Worm (Caenorhabditis elegans) whole organism, L1 larva: ENCODE data around the gene F13D11.3.

Experiments
- C34B4.2 ChIP-seq: sonication (generic microtip); optimal IDR thresholded peaks from 2 replicates; lab custom pipeline; 2017; ENCODE audit warnings: mild to moderate bottlenecking, missing genetic modification characterization, missing compliant biosample characterization
- aly-2 ChIP-seq: fragments of 150-350 bp; optimal IDR thresholded peaks from 2 replicates; lab custom pipeline; 2014; ENCODE audit warnings: missing biosample characterization, missing genetic modification characterization
- blmp-1 ChIP-seq: fragments of 150-350 bp; optimal IDR thresholded peaks from 2 replicates; lab custom pipeline; 2014; ENCODE audit warnings: missing biosample characterization, missing genetic modification characterization
- ceh-63 ChIP-seq: fragments of 200-800 bp; sonication (Bioruptor generic); optimal IDR thresholded peaks from 2 replicates; lab custom pipeline; 2018; ENCODE audit warnings: mild to moderate bottlenecking, missing genetic modification characterization, missing compliant biosample characterization
- ceh-8 ChIP-seq: fragments of 200-800 bp; sonication (Bioruptor generic); optimal IDR thresholded peaks from 2 replicates; lab custom pipeline; 2018; ENCODE audit warnings: mild to moderate bottlenecking, missing genetic modification characterization, moderate library complexity, missing compliant biosample characterization
- ceh-82 ChIP-seq, 3 experiments: fragments of 150-350 bp in 1 of 3; sonication (generic microtip) in 2 of 3; optimal IDR thresholded peaks; 2 replicates each; lab custom pipeline; 2014 to 2017; ENCODE audit warnings: missing biosample characterization in 3 of 3, missing genetic modification characterization in 3 of 3
- ceh-90 ChIP-seq: sonication (generic microtip); optimal IDR thresholded peaks from 2 replicates; lab custom pipeline; 2016; ENCODE audit warnings: missing genetic modification characterization, missing compliant biosample characterization
- dpl-1 ChIP-seq, 3 experiments: fragments of 150-350 bp in 2 of 3; sonication (generic microtip) in 1 of 3; optimal IDR thresholded peaks; 2 replicates each; lab custom pipeline; 2014 to 2017; ENCODE audit warnings: missing biosample characterization in 3 of 3, missing genetic modification characterization in 3 of 3, missing genetic modification reagents in 3 of 3
- efl-1 ChIP-seq, 4 experiments: fragments of 150-350 bp; optimal IDR thresholded peaks in 3 of 4; peaks in 1 of 4; 1 replicate in 1 of 4; 2 replicates in 3 of 4; lab custom pipeline; 2014; ENCODE audit warnings: missing biosample characterization in 2 of 4, missing genetic modification characterization in 2 of 4, missing genetic modification reagents in 2 of 4
- egl-27 ChIP-seq, 2 experiments: fragments of 150-350 bp in 1 of 2; sonication (generic microtip); optimal IDR thresholded peaks; 3 replicates each; lab custom pipeline; 2017 to 2018; ENCODE audit warnings: missing biosample characterization in 2 of 2, missing genetic modification characterization in 2 of 2, missing genetic modification reagents in 2 of 2
- elt-3 ChIP-seq, 6 experiments: fragments of 150-350 bp in 1 of 6; sonication (generic microtip); optimal IDR thresholded peaks; 2 replicates each; lab custom pipeline; 2017 to 2018; ENCODE audit warnings: missing biosample characterization in 6 of 6, missing genetic modification characterization in 6 of 6, inconsistent platforms in 1 of 6
- fkh-4 ChIP-seq: sonication (generic microtip); optimal IDR thresholded peaks from 2 replicates; lab custom pipeline; 2016; ENCODE audit warnings: missing compliant biosample characterization, missing genetic modification characterization, borderline replicate concordance
- fos-1 ChIP-seq: fragments of 150-350 bp; optimal IDR thresholded peaks from 2 replicates; lab custom pipeline; 2014; ENCODE audit warnings: missing biosample characterization, missing genetic modification characterization
- hpl-2 ChIP-seq: fragments of 150-350 bp; optimal IDR thresholded peaks from 2 replicates; lab custom pipeline; 2014; ENCODE audit warnings: missing biosample characterization, missing genetic modification reagents, missing genetic modification characterization
- isw-1 ChIP-seq: fragments of 200-800 bp; sonication (Bioruptor generic); IDR thresholded peaks from 2 replicates; pipeline ENCODE4 v1.3.6; 2022; ENCODE audit warnings: missing genetic modification characterization, missing compliant biosample characterization
- jun-1 ChIP-seq: fragments of 150-350 bp; optimal IDR thresholded peaks from 2 replicates; lab custom pipeline; 2014; ENCODE audit warnings: missing biosample characterization, missing genetic modification reagents, missing genetic modification characterization
- lin-14 ChIP-seq: fragments of 200-800 bp; sonication (Bioruptor generic); optimal IDR thresholded peaks from 2 replicates; lab custom pipeline; 2018; ENCODE audit warnings: mild to moderate bottlenecking, missing genetic modification characterization, moderate library complexity, missing compliant biosample characterization
- lin-15B ChIP-seq: fragments of 150-350 bp; sonication (generic microtip); optimal IDR thresholded peaks from 3 replicates; lab custom pipeline; 2014; ENCODE audit warnings: missing biosample characterization, missing genetic modification characterization
- lin-35 ChIP-seq, 2 experiments: fragments of 150-350 bp; optimal IDR thresholded peaks; 2 replicates each; lab custom pipeline; 2014; ENCODE audit warnings: missing biosample characterization in 2 of 2, missing genetic modification characterization in 2 of 2, missing genetic modification reagents in 2 of 2
- lin-39 ChIP-seq: fragments of 150-350 bp; optimal IDR thresholded peaks from 2 replicates; lab custom pipeline; 2014; ENCODE audit warnings: missing biosample characterization, missing genetic modification reagents, missing genetic modification characterization
- lir-3 ChIP-seq: sonication (generic microtip); optimal IDR thresholded peaks from 2 replicates; lab custom pipeline; 2016; ENCODE audit warnings: mild to moderate bottlenecking, missing genetic modification characterization, moderate library complexity, missing compliant biosample characterization; ENCODE audit not compliant: poor library complexity
- lsy-2 ChIP-seq, 2 experiments: fragments of 150-350 bp; optimal IDR thresholded peaks; 2 replicates each; lab custom pipeline; 2014; ENCODE audit warnings: missing biosample characterization in 2 of 2, missing genetic modification characterization in 2 of 2
- mdl-1 ChIP-seq, 2 experiments: fragments of 150-350 bp; optimal IDR thresholded peaks; 2 replicates each; lab custom pipeline; 2014 to 2017; ENCODE audit warnings: missing biosample characterization in 2 of 2, missing genetic modification characterization in 2 of 2, inconsistent platforms in 1 of 2
- mef-2 ChIP-seq: fragments of 150-350 bp; optimal IDR thresholded peaks from 2 replicates; lab custom pipeline; 2014; ENCODE audit warnings: missing biosample characterization, missing genetic modification characterization
- mep-1 ChIP-seq: fragments of 150-350 bp; optimal IDR thresholded peaks from 2 replicates; lab custom pipeline; 2014; ENCODE audit warnings: missing biosample characterization, missing genetic modification characterization
- nhr-12 ChIP-seq: sonication (generic microtip); optimal IDR thresholded peaks from 2 replicates; lab custom pipeline; 2017; ENCODE audit warnings: missing biosample characterization, missing genetic modification characterization
- nhr-20 ChIP-seq: sonication (generic microtip); optimal IDR thresholded peaks from 2 replicates; lab custom pipeline; 2016; ENCODE audit warnings: mild to moderate bottlenecking, missing genetic modification characterization, missing compliant biosample characterization
- nhr-71 ChIP-seq: sonication (generic microtip); optimal IDR thresholded peaks from 2 replicates; lab custom pipeline; 2016; ENCODE audit warnings: mild to moderate bottlenecking, missing genetic modification characterization, moderate library complexity, missing compliant biosample characterization
- nhr-84 ChIP-seq: sonication (generic microtip); optimal IDR thresholded peaks from 2 replicates; lab custom pipeline; 2017; ENCODE audit warnings: missing biosample characterization, missing genetic modification characterization
- nhr-85 ChIP-seq: sonication (generic microtip); peaks from one replicate; lab custom pipeline; 2016; ENCODE audit warnings: missing genetic modification characterization, inconsistent platforms, missing compliant biosample characterization
- pag-3 ChIP-seq: sonication (generic microtip); optimal IDR thresholded peaks from 2 replicates; lab custom pipeline; 2017; ENCODE audit warnings: missing genetic modification characterization, mild to moderate bottlenecking, missing compliant biosample characterization, antibody characterized with exemption, borderline replicate concordance; ENCODE audit not compliant: insufficient read depth
- rnt-1 ChIP-seq: sonication (generic microtip); optimal IDR thresholded peaks from 2 replicates; lab custom pipeline; 2016; ENCODE audit warnings: mild to moderate bottlenecking, missing genetic modification characterization, moderate library complexity, missing compliant biosample characterization
- snpc-4 ChIP-seq: fragments of 150-350 bp; optimal IDR thresholded peaks from 2 replicates; lab custom pipeline; 2014; ENCODE audit warnings: missing biosample characterization, missing genetic modification characterization
- sox-4 ChIP-seq: sonication (generic microtip); optimal IDR thresholded peaks from 2 replicates; lab custom pipeline; 2016; ENCODE audit warnings: missing genetic modification characterization, missing compliant biosample characterization
- unc-30 ChIP-seq: sonication (generic microtip); optimal IDR thresholded peaks from 2 replicates; lab custom pipeline; 2017; ENCODE audit warnings: missing biosample characterization, missing genetic modification characterization
- unc-62 ChIP-seq: fragments of 150-350 bp; optimal IDR thresholded peaks from 2 replicates; lab custom pipeline; 2014; ENCODE audit warnings: missing biosample characterization, missing genetic modification reagents, missing genetic modification characterization
- unc-98 ChIP-seq: fragments of 200-800 bp; sonication (Bioruptor generic); IDR thresholded peaks from 2 replicates; pipeline ENCODE4 v1.3.6; 2022; ENCODE audit warnings: missing genetic modification characterization, missing compliant biosample characterization
- xbp-1 ChIP-seq: sonication (generic microtip); optimal IDR thresholded peaks from 2 replicates; lab custom pipeline; 2016; ENCODE audit warnings: missing genetic modification characterization, missing compliant biosample characterization
- zag-1 ChIP-seq: fragments of 150-350 bp; optimal IDR thresholded peaks from 2 replicates; lab custom pipeline; 2014; ENCODE audit warnings: missing biosample characterization, missing genetic modification characterization
- ztf-11 ChIP-seq, 2 experiments: sonication (generic microtip); optimal IDR thresholded peaks; 2 replicates each; lab custom pipeline; 2016 to 2017; ENCODE audit warnings: missing genetic modification characterization in 2 of 2, missing biosample characterization in 1 of 2, missing compliant biosample characterization in 1 of 2

The F13D11.3 gene

DNA sequence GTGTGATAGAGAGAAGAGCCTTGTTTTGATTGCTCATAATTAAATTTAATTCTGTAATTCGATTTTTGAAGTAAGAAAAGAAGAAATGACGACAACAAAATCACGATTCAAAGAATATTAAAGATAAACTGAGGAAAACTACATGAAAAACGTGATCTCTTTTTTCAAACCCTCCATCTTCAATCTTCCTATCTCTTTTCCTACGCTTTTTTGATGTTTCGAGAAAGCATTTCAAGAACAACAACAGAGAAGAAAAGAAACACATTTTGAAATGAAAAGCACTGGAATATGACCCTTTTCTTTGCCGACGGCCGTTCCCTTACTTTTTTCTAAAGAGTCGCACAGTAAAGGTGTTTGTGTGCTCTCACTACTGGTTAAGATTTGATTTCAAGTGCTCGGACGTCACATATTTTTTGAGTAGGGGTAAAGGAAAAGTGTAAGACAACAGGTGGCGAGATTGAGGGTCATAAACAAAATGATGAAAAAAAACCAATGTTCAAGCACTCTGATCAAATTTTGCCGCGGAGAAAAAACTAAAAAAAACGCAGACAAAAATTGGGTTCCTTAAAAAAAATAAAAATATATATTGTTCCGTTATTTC lies at the start of gene F13D11.3:
F13D11.3 (minus strand) TSS at position 51 of the 601 bp plus-strand sequence.
- TF ChIP-seq lin-15B (tag; lab: Kevin White, UChicago) (no peak), aly-2 (tag; lab: Kevin White, UChicago) (no peak), fkh-4 (tag; lab: Kevin White, UChicago) (no peak), egl-27 (tag; optimal IDR thresholded peaks at IDR 0.05; lab: Kevin White, UChicago) (no peak), nhr-71 (tag; lab: Kevin White, UChicago) (peak; percentile 44), mep-1 (no peak), lsy-2 (tag; optimal IDR thresholded peaks at IDR 0.05; lab: Kevin White, UChicago) (peak in 1 of 2 experiments; percentile 21), isw-1 (GFP tag; lab: Robert Waterston, UW) (no peak), rnt-1 (peak; percentile 45), lin-39 (tag; lab: Kevin White, UChicago) (no peak), pag-3 (tag; lab: Kevin White, UChicago) (no peak), nhr-20 (tag; lab: Kevin White, UChicago) (peak; percentile 9), unc-30 (no peak), zag-1 (tag; lab: Kevin White, UChicago) (no peak), unc-98 (GFP tag; lab: Robert Waterston, UW) (no peak), lir-3 (tag; lab: Kevin White, UChicago) (no peak), mef-2 (tag; lab: Kevin White, UChicago) (no peak), lin-14 (GFP tag; lab: Kevin White, UChicago) (peak; percentile 39), ceh-82 (tag; optimal IDR thresholded peaks at IDR 0.05; lab: Kevin White, UChicago) (no peak)

DNA sequence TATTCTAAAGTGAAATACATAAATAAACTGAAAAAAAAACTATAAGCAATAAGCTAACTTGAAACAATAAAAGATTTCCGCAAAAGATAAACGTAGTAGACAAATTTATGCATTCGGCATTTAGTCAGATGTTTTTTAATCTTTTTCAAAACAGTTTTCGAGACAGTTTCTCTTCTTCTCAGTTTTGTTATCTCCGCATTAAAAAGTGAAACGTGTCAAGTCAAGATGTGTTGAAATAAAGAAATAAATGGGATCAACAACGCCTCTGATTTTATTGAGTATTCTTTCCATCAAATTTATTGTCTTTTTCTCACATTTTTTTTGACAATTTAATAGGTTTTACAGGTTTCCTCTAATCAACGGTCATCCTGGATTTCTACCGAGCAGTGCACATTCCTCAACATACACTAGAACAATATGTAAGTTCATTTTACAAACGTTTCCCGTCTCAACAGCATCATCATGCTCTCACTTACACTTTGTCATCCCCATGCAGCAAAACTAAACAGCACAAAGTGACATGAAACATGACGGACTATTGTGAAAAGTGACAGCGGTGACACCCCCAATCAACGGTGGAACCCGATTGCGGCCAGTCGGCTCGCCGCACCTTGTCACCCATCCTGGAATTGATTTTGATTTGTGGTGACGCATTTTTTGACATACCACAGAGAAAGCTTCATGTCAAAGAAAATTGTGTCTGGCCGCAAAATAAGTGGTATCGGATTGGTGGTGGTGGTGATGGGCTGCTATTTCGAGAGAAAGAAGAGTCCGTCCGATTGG lies 48.9 kb upstream of the F13D11.3 start:
- TF ChIP-seq mef-2 (tag; lab: Kevin White, UChicago): no peak
- peak; percentile 70 for TF ChIP-seq nhr-85 (tag; lab: Kevin White, UChicago)
- TF ChIP-seq blmp-1 (tag; lab: Kevin White, UChicago): peak; percentile 95
- TF ChIP-seq nhr-20 (tag; lab: Kevin White, UChicago): no peak
- peak in 2 of 6 experiments; percentile 39 to 55 for TF ChIP-seq elt-3 (tag; optimal IDR thresholded peaks at IDR 0.05; lab: Kevin White, UChicago)
- TF ChIP-seq pag-3 (tag; lab: Kevin White, UChicago): no peak
- no peak for TF ChIP-seq nhr-12 (tag; lab: Kevin White, UChicago)
- TF ChIP-seq hpl-2: no peak
- TF ChIP-seq nhr-84 (tag; lab: Kevin White, UChicago): no peak

DNA sequence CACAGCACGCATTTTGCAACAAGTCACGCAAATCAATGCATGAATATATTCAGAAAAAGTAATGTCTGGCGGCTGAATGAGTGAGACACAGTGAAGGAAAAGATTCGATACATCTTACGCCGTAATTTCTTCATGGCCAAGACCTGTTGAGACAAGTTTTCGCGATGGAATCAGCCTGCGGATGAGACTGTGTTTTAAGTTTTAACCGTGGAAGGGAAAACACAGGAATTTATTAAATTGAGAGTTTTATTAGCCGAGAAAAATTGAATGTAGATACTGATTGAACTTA lies 48.4 kb upstream of the F13D11.3 start, which contains the start of gene hog-1:
hog-1 (minus strand) TSS at position 101 of the 289 bp plus-strand sequence.
- no peak for TF ChIP-seq unc-30
- no peak for TF ChIP-seq C34B4.2 (tag; lab: Kevin White, UChicago)
- no peak for TF ChIP-seq hpl-2
- no peak for TF ChIP-seq ceh-8 (GFP tag; lab: Kevin White, UChicago)

DNA sequence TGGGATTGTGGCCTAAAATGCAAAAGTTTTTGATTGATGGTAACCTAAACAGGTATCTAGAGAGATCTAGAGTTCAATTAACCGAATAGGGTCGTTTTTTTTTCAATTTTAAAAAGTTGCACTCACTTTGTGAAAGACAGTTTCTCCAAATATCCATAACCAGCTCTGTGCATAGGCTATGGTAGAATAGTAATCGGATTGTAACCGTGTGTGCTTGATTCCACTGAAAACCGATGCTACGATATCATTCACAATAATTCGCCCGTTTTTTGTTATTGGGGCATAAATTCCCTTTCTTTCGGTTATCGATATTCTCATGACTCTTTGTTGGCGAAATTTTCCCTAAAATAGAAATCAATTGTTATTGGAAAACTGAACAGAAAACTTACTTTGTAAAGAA lies 46.4 kb upstream of the F13D11.3 start:
- TF ChIP-seq efl-1 (optimal IDR thresholded peaks at IDR 0.05; lab: Kevin White, UChicago): no peak
- TF ChIP-seq efl-1 (GFP tag; optimal IDR thresholded peaks at IDR 0.05 in 1 of 2; lab: Kevin White, UChicago): peak in 1 of 2 experiments; percentile 39
- TF ChIP-seq jun-1 (tag; lab: Kevin White, UChicago): no peak
- TF ChIP-seq lir-3 (tag; lab: Kevin White, UChicago): no peak
- TF ChIP-seq, all 84 proteins: peak for 1

DNA sequence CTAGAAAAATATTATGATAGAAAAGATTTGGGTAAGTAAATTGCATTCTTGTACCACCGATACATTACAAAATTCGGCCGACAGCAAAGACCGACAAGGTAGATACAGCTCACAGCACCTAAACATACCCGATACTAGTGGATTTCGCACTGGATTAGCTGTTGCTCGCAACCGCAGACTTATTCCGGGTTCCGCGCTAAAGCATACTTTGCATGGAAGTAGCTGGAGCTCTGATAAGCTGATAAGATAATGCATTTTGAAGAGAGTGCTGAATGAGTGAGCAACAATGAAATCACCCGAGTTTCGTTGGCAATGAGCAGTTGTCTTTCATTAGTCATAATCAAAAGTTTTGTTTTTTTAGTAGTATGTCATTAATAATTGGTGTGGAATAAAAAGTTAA lies 44.8 kb upstream of the F13D11.3 start:
- TF ChIP-seq unc-98 (GFP tag; lab: Robert Waterston, UW): no peak
- TF ChIP-seq nhr-71 (tag; lab: Kevin White, UChicago): peak; percentile 43
- no peak for TF ChIP-seq lir-3 (tag; lab: Kevin White, UChicago)
- TF ChIP-seq ceh-63 (GFP tag; lab: Kevin White, UChicago): no peak
- no peak for TF ChIP-seq ztf-11 (tag; optimal IDR thresholded peaks at IDR 0.05; lab: Kevin White, UChicago)
- peak; percentile 91 for TF ChIP-seq snpc-4 (tag; lab: Kevin White, UChicago)
- no peak for TF ChIP-seq fos-1 (tag; lab: Kevin White, UChicago)
- TF ChIP-seq lin-35 (GFP tag; optimal IDR thresholded peaks at IDR 0.05; lab: Kevin White, UChicago): no peak
- no peak for TF ChIP-seq unc-30
- no peak for TF ChIP-seq mdl-1 (tag; optimal IDR thresholded peaks at IDR 0.05; lab: Kevin White, UChicago)
- no peak for TF ChIP-seq sox-4
- TF ChIP-seq ceh-82 (tag; optimal IDR thresholded peaks at IDR 0.05; lab: Kevin White, UChicago): no peak
- no peak for TF ChIP-seq unc-62 (GFP tag; lab: Kevin White, UChicago)
- no peak for TF ChIP-seq blmp-1 (tag; lab: Kevin White, UChicago)
- TF ChIP-seq ceh-90: no peak
- no peak for TF ChIP-seq lin-39 (tag; lab: Kevin White, UChicago)
- peak; percentile 2 for TF ChIP-seq xbp-1 (tag; lab: Kevin White, UChicago)
- TF ChIP-seq dpl-1 (GFP tag; optimal IDR thresholded peaks at IDR 0.05; lab: Kevin White, UChicago): no peak
